Fruit fly (Drosophila melanogaster): ENCODE measurements around the gene RpL30.

DNA sequence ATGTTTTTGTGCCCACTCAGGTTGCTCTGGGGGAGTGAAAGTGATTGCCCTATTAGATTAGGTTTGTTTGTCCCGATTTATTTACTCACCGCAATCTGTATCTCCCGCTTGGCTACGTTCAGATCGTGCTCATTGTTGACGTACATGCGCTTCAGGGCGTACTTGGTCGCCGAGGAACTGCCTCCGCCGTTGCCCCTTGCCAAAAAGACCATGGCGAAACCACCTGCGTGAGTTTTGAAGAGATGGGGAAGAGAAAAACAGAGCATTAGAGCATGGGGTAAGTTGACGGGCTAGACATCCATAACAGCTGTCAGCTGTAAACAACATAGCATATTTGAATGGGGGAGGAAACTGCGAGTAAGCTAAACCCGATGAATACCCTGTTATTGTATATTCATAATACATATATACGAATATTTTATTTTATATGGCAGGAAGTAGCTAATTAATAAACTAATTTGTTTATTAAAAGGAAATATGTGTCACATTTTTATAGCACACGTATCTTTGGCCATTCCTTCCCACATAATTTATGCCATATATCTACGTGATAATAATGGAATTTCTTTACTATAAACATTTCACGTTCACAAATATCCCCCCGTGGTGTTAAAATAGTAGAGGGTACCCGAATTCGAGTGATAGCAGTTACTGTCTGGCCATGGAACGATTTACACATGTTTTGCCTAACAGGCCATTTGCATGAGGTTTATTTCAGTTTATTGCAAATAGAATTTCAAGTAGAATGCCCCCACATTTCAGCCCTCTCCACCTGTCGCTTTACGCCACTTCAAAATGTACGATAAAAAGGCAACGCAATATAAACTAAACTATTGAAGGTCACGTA, 43.5 kb downstream of the RpL30 start:
- TF ChIP-seq Blimp-1 (GFP tag; optimal IDR thresholded peaks at IDR 0.05) (no peak), CG7963 (GFP tag; IDR thresholded peaks at IDR 0.05; ENCODE audit: partially characterized antibody) (no peak), CG2120 (GFP tag; optimal IDR thresholded peaks at IDR 0.05) (no peak)

All from whole organism, embryonic.